Worm (Caenorhabditis elegans) whole organism, mixed stage, embryonic: Measurements from ENCODE around the gene nhr-79.

ENCODE experiments used
- elt-3 ChIP-seq: fragments of 150-350 bp; optimal IDR thresholded peaks from 2 replicates; lab custom pipeline; 2014; ENCODE audit warnings: missing biosample characterization, missing genetic modification characterization
- lsy-2 ChIP-seq: fragments of 150-350 bp; optimal IDR thresholded peaks from 2 replicates; lab custom pipeline; 2014; ENCODE audit warnings: missing biosample characterization, missing genetic modification characterization
- mab-5 ChIP-seq: fragments of 150-350 bp; optimal IDR thresholded peaks from 2 replicates; lab custom pipeline; 2014; ENCODE audit warnings: missing biosample characterization, missing genetic modification characterization
- nhr-76 ChIP-seq: sonication (generic microtip); optimal IDR thresholded peaks from 2 replicates; lab custom pipeline; 2017; ENCODE audit warnings: missing biosample characterization, missing genetic modification characterization
- tbx-8 ChIP-seq: fragments of 200-800 bp; sonication (Bioruptor generic); optimal IDR thresholded peaks from 2 replicates; lab custom pipeline; 2018; ENCODE audit warnings: mild to moderate bottlenecking, missing genetic modification characterization, moderate library complexity, missing compliant biosample characterization
- unc-39 ChIP-seq: fragments of 150-350 bp; optimal IDR thresholded peaks from 2 replicates; lab custom pipeline; 2014; ENCODE audit warnings: missing biosample characterization, missing genetic modification characterization
- unc-62 ChIP-seq: fragments of 150-350 bp; optimal IDR thresholded peaks from 2 replicates; lab custom pipeline; 2014; ENCODE audit warnings: missing biosample characterization, missing genetic modification reagents, missing genetic modification characterization
- ztf-11 ChIP-seq: fragments of 150-350 bp; optimal IDR thresholded peaks from 2 replicates; lab custom pipeline; 2014; ENCODE audit warnings: missing biosample characterization, missing genetic modification characterization

DNA sequence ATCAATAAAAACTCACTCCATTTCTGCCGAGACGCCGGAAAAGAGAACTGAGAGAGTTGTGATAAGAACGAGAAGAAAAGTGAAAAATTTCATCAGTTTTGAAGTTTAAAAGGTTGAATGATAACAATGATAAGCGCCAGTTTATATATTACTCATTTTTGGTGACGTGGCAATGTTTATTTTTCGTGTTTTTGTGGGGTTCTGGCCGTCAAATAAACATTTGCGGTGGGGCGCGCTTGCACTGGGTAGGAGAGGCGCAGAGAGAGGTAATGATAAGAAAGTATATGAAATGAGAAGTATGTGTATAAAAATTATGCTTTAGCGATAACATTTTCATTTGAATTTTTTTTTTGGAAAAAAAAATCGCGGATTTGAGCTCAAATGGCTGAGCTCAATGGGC lies 53.0 kb downstream of the nhr-79 start, which contains the start of gene Y39B6A.5:
- TF ChIP-seq lsy-2 = no peak
- TF ChIP-seq nhr-76 (tag; lab: Kevin White, UChicago) = no peak
- no peak for TF ChIP-seq unc-62 (GFP tag; lab: Kevin White, UChicago)
- no peak for TF ChIP-seq tbx-8 (GFP tag; lab: Kevin White, UChicago)
- no peak for TF ChIP-seq elt-3 (tag; lab: Kevin White, UChicago)
- no peak for TF ChIP-seq ztf-11 (tag; lab: Kevin White, UChicago)
- TF ChIP-seq mab-5 (tag; lab: Kevin White, UChicago) = no peak
- no peak for TF ChIP-seq unc-39 (tag; lab: Kevin White, UChicago)
